Worm (Caenorhabditis elegans) whole organism, L4/young adult: ENCODE data around the gene T04A8.18.

ENCODE experiments used
- W03F9.2 ChIP-seq: fragments of 150-350 bp; optimal IDR thresholded peaks from 2 replicates; lab custom pipeline; 2014; ENCODE audit warnings: missing biosample characterization, missing genetic modification characterization
- dao-5 ChIP-seq: sonication (generic microtip); optimal IDR thresholded peaks from 2 replicates; lab custom pipeline; 2016; ENCODE audit warnings: missing genotype, missing genetic modification characterization, moderate library complexity, missing compliant biosample characterization
- him-1 ChIP-seq: sonication (generic microtip); optimal IDR thresholded peaks from 2 replicates; lab custom pipeline; 2016; ENCODE audit warnings: missing genotype, missing genetic modification reagents, missing genetic modification characterization, missing compliant biosample characterization

- TF ChIP-seq him-1 (tag; lab: Kevin White, UChicago) (no peak), dao-5 (tag; lab: Kevin White, UChicago) (no peak), W03F9.2 (tag; lab: Kevin White, UChicago) (no peak)
Measured at ce11 chrIII:4659426-4659825, 49.6 kb upstream of the T04A8.18 start.
